Worm (Caenorhabditis elegans): ENCODE data around the gene B0285.3.
"Not testable (repeated sequence)": the region's sequence is repeated elsewhere in the genome, so short reads cannot be mapped to it uniquely, and the experiment has no call there.

The B0285.3 gene

DNA sequence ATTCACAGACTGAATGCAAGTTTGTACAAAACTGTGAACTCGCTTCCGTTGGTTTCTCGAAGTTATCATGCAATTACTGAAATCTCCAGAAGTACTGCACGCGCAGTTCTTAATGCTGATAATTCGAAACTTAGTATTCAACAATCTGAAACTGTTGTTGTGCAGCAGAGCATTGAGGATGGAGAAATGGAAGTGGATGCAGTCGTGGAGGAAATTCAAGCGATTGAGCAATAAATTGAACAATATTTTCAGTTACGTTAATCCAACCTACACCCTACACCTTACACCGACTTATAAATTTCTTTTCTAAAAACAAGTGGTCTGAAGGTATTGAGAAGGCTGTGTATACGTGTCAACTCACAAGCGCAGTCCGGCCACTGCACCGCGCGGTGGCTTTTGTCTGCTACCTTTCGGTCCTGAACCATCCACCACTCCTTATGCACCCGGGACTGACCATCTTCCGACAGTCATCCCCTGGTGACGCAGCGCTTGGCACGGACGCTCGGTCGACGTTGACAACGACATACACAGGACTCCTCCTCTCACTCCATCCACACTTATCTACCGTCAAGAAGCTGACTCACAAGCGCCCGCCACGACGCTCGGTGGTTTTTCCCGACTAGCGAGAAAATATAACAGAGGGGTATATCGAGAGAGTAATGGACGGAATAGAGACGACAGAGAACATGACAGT is 35.6 kb upstream of the B0285.3 start:
- TF ChIP-seq ttx-3 (tag; optimal IDR thresholded peaks at IDR 0.05) (peak; percentile 31), C08G9.2 (tag; optimal IDR thresholded peaks at IDR 0.05) (peak; percentile 43), elt-2 (tag; optimal IDR thresholded peaks at IDR 0.05) (peak; percentile 41), T23F11.4 (GFP tag; optimal IDR thresholded peaks at IDR 0.05) (peak; percentile 67), hlh-8 (tag; optimal IDR thresholded peaks at IDR 0.05) (peak; percentile 10), Y22D7AL.16 (tag; optimal IDR thresholded peaks at IDR 0.05) (peak; percentile 52), ceh-24 (tag; optimal IDR thresholded peaks at IDR 0.05) (peak; percentile 39), ahr-1 (tag; optimal IDR thresholded peaks at IDR 0.05) (peak; percentile 43), ceh-19 (GFP tag; optimal IDR thresholded peaks at IDR 0.05) (peak; percentile 37), ceh-2 (tag; optimal IDR thresholded peaks at IDR 0.05) (peak; percentile 7), ceh-34 (tag; optimal IDR thresholded peaks at IDR 0.05) (peak; percentile 56), tbx-2 (tag; optimal IDR thresholded peaks at IDR 0.05) (peak; percentile 51), pat-9 (tag; optimal IDR thresholded peaks at IDR 0.05) (peak; percentile 39), sox-4 (tag; optimal IDR thresholded peaks at IDR 0.05) (peak; percentile 54), syd-9 (tag; optimal IDR thresholded peaks at IDR 0.05) (peak; percentile 62), madf-2 (tag; optimal IDR thresholded peaks at IDR 0.05) (peak; percentile 69), pha-2 (tag; optimal IDR thresholded peaks at IDR 0.05) (peak; percentile 77), K09A11.1 (tag; optimal IDR thresholded peaks at IDR 0.05; ENCODE audit: insufficient read depth) (peak; percentile 28), ceh-18 (tag; optimal IDR thresholded peaks at IDR 0.05) (peak; percentile 87), ceh-31 (tag; optimal IDR thresholded peaks at IDR 0.05) (peak; percentile 70), C38D4.7 (GFP tag; optimal IDR thresholded peaks at IDR 0.05) (peak; percentile 68), ceh-48 (tag; optimal IDR thresholded peaks at IDR 0.05) (peak; percentile 28), nhr-232 (tag; optimal IDR thresholded peaks at IDR 0.05) (peak; percentile 55), sdc-2 (tag; optimal IDR thresholded peaks at IDR 0.05) (peak; percentile 40), lin-11 (tag; optimal IDR thresholded peaks at IDR 0.05) (peak; percentile 32), K02D7.2 (tag; optimal IDR thresholded peaks at IDR 0.05) (peak; percentile 55), hlh-15 (tag; optimal IDR thresholded peaks at IDR 0.05) (peak; percentile 18), che-1 (tag; optimal IDR thresholded peaks at IDR 0.05) (peak; percentile 54), fax-1 (tag; optimal IDR thresholded peaks at IDR 0.05) (peak; percentile 48), ets-4 (tag; optimal IDR thresholded peaks at IDR 0.05) (peak; percentile 6), zip-5 (tag; optimal IDR thresholded peaks at IDR 0.05) (peak; percentile 10), dmd-4 (tag; optimal IDR thresholded peaks at IDR 0.05; ENCODE audit: borderline replicate concordance) (peak; percentile 12), F13H6.1 (tag; optimal IDR thresholded peaks at IDR 0.05) (peak; percentile 34), hlh-6 (tag; optimal IDR thresholded peaks at IDR 0.05) (peak; percentile 4), nfya-1 (tag; optimal IDR thresholded peaks at IDR 0.05) (peak; percentile 44), rnt-1 (tag; optimal IDR thresholded peaks at IDR 0.05) (peak; percentile 15), ref-2 (tag; optimal IDR thresholded peaks at IDR 0.05) (peak; percentile 47), sox-2 (GFP tag; IDR thresholded peaks at IDR 0.05) (peak; percentile 69), unc-3 (GFP tag; conservative IDR thresholded peaks at IDR 0.05) (peak; percentile 55; the same call in 1 of the 2 replicates), gmeb-2 (tag; optimal IDR thresholded peaks at IDR 0.05) (peak; percentile 60), ceh-45 (GFP tag; IDR thresholded peaks at IDR 0.05) (peak; percentile 69; the same call in 1 of the 2 replicates), ceh-14 (tag; optimal IDR thresholded peaks at IDR 0.05) (peak; percentile 39), fkh-6 (tag; optimal IDR thresholded peaks at IDR 0.05) (peak; percentile 63)
- TF ChIP-seq unc-3 (tag; optimal IDR thresholded peaks at IDR 0.05): not testable (repeated sequence)
